Fruit fly (Drosophila melanogaster) whole organism, wandering third instar larva: Measurements from ENCODE around the gene CG43332.

Experiments used
- CG32264 ChIP-seq: fragments of 200-800 bp; sonication (Bioruptor generic); optimal IDR thresholded peaks from 2 replicates; lab custom pipeline; 2016; ENCODE audit warnings: missing biosample characterization, missing genetic modification characterization
- CG9705 ChIP-seq: fragments of 200-800 bp; sonication (Bioruptor generic); optimal IDR thresholded peaks from 2 replicates; lab custom pipeline; 2018; ENCODE audit warnings: missing biosample characterization, mild to moderate bottlenecking, missing genetic modification characterization
- CrebA ChIP-seq: fragments of 200-800 bp; sonication (Bioruptor generic); optimal IDR thresholded peaks from 2 replicates; lab custom pipeline; 2016; ENCODE audit warnings: missing biosample characterization, mild to moderate bottlenecking, missing genetic modification characterization, borderline replicate concordance
- Dfd ChIP-seq: fragments of >200 bp; optimal IDR thresholded peaks from 2 replicates; lab custom pipeline; 2017; ENCODE audit warnings: missing biosample characterization, missing genetic modification characterization
- GATAd ChIP-seq: sonication (Bioruptor generic); optimal IDR thresholded peaks from 2 replicates; lab custom pipeline; 2016; ENCODE audit warnings: missing biosample characterization, missing genetic modification characterization
- HLH106 ChIP-seq: fragments of 200-800 bp; optimal IDR thresholded peaks from 3 replicates; lab custom pipeline; 2019; ENCODE audit warnings: missing biosample characterization, mild to moderate bottlenecking, missing genetic modification characterization, moderate library complexity
- Hnf4 ChIP-seq: fragments of 200-800 bp; sonication (Bioruptor generic); optimal IDR thresholded peaks from 2 replicates; lab custom pipeline; 2016; ENCODE audit warnings: missing biosample characterization, mild to moderate bottlenecking, missing genetic modification characterization
- Hr78 ChIP-seq: fragments of >200 bp; optimal IDR thresholded peaks from 2 replicates; lab custom pipeline; 2017; ENCODE audit warnings: missing biosample characterization, missing genetic modification characterization
- Hr83 ChIP-seq: fragments of 200-300 bp; sonication (Bioruptor generic); optimal IDR thresholded peaks from 2 replicates; lab custom pipeline; 2016; ENCODE audit warnings: missing biosample characterization, mild to moderate bottlenecking, missing genetic modification characterization, moderate library complexity; ENCODE audit not compliant: poor library complexity, severe bottlenecking
- Jra ChIP-seq: sonication (Bioruptor generic); optimal IDR thresholded peaks from 2 replicates; lab custom pipeline; 2016; ENCODE audit warnings: missing biosample characterization, missing genetic modification characterization
- Mio ChIP-seq: sonication (Bioruptor generic); optimal IDR thresholded peaks from 2 replicates; lab custom pipeline; 2016; ENCODE audit warnings: missing biosample characterization, missing genetic modification characterization
- Myc ChIP-seq: fragments of >200 bp; optimal IDR thresholded peaks from 2 replicates; lab custom pipeline; 2017
- N ChIP-seq: fragments of >200 bp; optimal IDR thresholded peaks from 2 replicates; lab custom pipeline; 2018; ENCODE audit warnings: missing biosample characterization, missing external identifiers, missing genetic modification characterization
- Sp1 ChIP-seq: fragments of 200-800 bp; sonication (Bioruptor generic); optimal IDR thresholded peaks from 3 replicates; lab custom pipeline; 2019; ENCODE audit warnings: missing biosample characterization, mild to moderate bottlenecking, missing genetic modification characterization, moderate library complexity
- Vsx2 ChIP-seq: fragments of 200-300, 225-300 bp; sonication (Bioruptor generic); optimal IDR thresholded peaks from 2 replicates; lab custom pipeline; 2018; ENCODE audit warnings: missing biosample characterization, missing genetic modification characterization; ENCODE audit not compliant: partially characterized antibody
- br ChIP-seq: fragments of 200-800 bp; sonication (Bioruptor generic); optimal IDR thresholded peaks from 2 replicates; lab custom pipeline; 2016; ENCODE audit warnings: missing biosample characterization, missing genetic modification characterization
- brk ChIP-seq: fragments of 200-800 bp; sonication (Bioruptor generic); optimal IDR thresholded peaks from 2 replicates; lab custom pipeline; 2016; ENCODE audit warnings: missing biosample characterization, mild to moderate bottlenecking, missing genetic modification characterization
- dmrt93B ChIP-seq: fragments of 200-800 bp; sonication (Bioruptor generic); optimal IDR thresholded peaks from 2 replicates; lab custom pipeline; 2018; ENCODE audit warnings: missing biosample characterization, mild to moderate bottlenecking, missing genetic modification characterization
- dsf ChIP-seq: sonication (Bioruptor generic); optimal IDR thresholded peaks from 2 replicates; lab custom pipeline; 2016; ENCODE audit warnings: missing biosample characterization, missing genetic modification characterization, borderline replicate concordance
- ey ChIP-seq: fragments of 200-800 bp; sonication (Bioruptor generic); optimal IDR thresholded peaks from 2 replicates; lab custom pipeline; 2016; ENCODE audit warnings: missing biosample characterization, missing genetic modification characterization
- foxo ChIP-seq, 2 experiments: fragments of 200-800 bp; sonication (Bioruptor generic); optimal IDR thresholded peaks; 2 replicates in 1 of 2; 3 replicates in 1 of 2; lab custom pipeline; 2016 to 2017; ENCODE audit warnings: missing biosample characterization in 2 of 2, missing genetic modification characterization in 2 of 2
- fru ChIP-seq: fragments of 200-800 bp; sonication (Bioruptor generic); optimal IDR thresholded peaks from 3 replicates; lab custom pipeline; 2016; ENCODE audit warnings: missing biosample characterization, mild to moderate bottlenecking, missing genetic modification characterization
- h ChIP-seq: fragments of 200-800 bp; sonication (Bioruptor generic); optimal IDR thresholded peaks from 3 replicates; lab custom pipeline; 2016; ENCODE audit warnings: missing biosample characterization, mild to moderate bottlenecking, missing genetic modification characterization
- jim ChIP-seq: fragments of 175-275, 200-325 bp; sonication (Bioruptor generic); optimal IDR thresholded peaks from 2 replicates; lab custom pipeline; 2016; ENCODE audit warnings: missing biosample characterization, mild to moderate bottlenecking, missing genetic modification characterization
- lola ChIP-seq: fragments of >200 bp; optimal IDR thresholded peaks from 2 replicates; lab custom pipeline; 2017; ENCODE audit warnings: missing biosample characterization, missing genetic modification characterization
- pan ChIP-seq: fragments of >200 bp; optimal IDR thresholded peaks from 2 replicates; lab custom pipeline; 2017
- psq ChIP-seq: fragments of 200-800 bp; sonication (Bioruptor generic); optimal IDR thresholded peaks from 3 replicates; lab custom pipeline; 2017; ENCODE audit warnings: missing biosample characterization, mild to moderate bottlenecking, missing genetic modification characterization, moderate library complexity
- rgr ChIP-seq: fragments of 200-800 bp; sonication (Bioruptor generic); optimal IDR thresholded peaks from 3 replicates; lab custom pipeline; 2016; ENCODE audit warnings: missing biosample characterization, mild to moderate bottlenecking, missing genetic modification characterization
- sage ChIP-seq: fragments of 200-800 bp; sonication (Bioruptor generic); optimal IDR thresholded peaks from 2 replicates; lab custom pipeline; 2016; ENCODE audit warnings: missing biosample characterization, mild to moderate bottlenecking, missing genetic modification characterization
- sv ChIP-seq: fragments of 200-800 bp; sonication (Bioruptor generic); optimal IDR thresholded peaks from 3 replicates; lab custom pipeline; 2016; ENCODE audit warnings: missing biosample characterization, missing genetic modification characterization
- woc ChIP-seq: sonication (Bioruptor generic); optimal IDR thresholded peaks from 2 replicates; lab custom pipeline; 2016; ENCODE audit warnings: missing biosample characterization, mild to moderate bottlenecking, missing genetic modification characterization

Gene CG43332

dm6 chr2L:14179409-14179808 is 16.4 kb upstream of the CG43332 start:
- TF ChIP-seq sv (GFP tag; lab: Kevin White, UChicago): no peak
- TF ChIP-seq Sp1 (GFP tag; lab: Kevin White, UChicago): no peak
- no peak for TF ChIP-seq Myc (lab: Kevin White, UChicago)
- no peak for TF ChIP-seq N (GFP tag; lab: Kevin White, UChicago)
- no peak for TF ChIP-seq CG9705
- TF ChIP-seq sage: no peak
- TF ChIP-seq CrebA (GFP tag; lab: Kevin White, UChicago): no peak
- TF ChIP-seq woc (GFP tag; lab: Kevin White, UChicago): no peak
- TF ChIP-seq Jra (GFP tag; lab: Kevin White, UChicago): no peak
- TF ChIP-seq, all 38 proteins: peak for 0

dm6 chr2L:14177407-14177987 is 14.5 kb upstream of the CG43332 start:
- TF ChIP-seq h (GFP tag; lab: Kevin White, UChicago) (no peak), Mio (no peak), brk (no peak), Dfd (GFP tag; lab: Kevin White, UChicago) (no peak), Hnf4 (GFP tag; lab: Kevin White, UChicago) (no peak), ey (no peak), pan (lab: Kevin White, UChicago) (no peak), br (GFP tag; lab: Kevin White, UChicago) (no peak), Vsx2 (GFP tag; lab: Kevin White, UChicago) (no peak)

- TF ChIP-seq Dfd (GFP tag; lab: Kevin White, UChicago) (no peak), CG9705 (no peak), h (GFP tag; lab: Kevin White, UChicago) (no peak), fru (GFP tag; lab: Kevin White, UChicago) (no peak), Hr83 (GFP tag; lab: Kevin White, UChicago) (no peak), CrebA (GFP tag; lab: Kevin White, UChicago) (no peak), foxo (GFP tag; optimal IDR thresholded peaks at IDR 0.05; lab: Kevin White, UChicago) (no peak), Vsx2 (GFP tag; lab: Kevin White, UChicago) (no peak), Hr78 (GFP tag; lab: Kevin White, UChicago) (no peak), HLH106 (no peak)
Measured at dm6 chr2L:14169653-14170052, 6.6 kb upstream of the CG43332 start.

- no peak for TF ChIP-seq lola (GFP tag; lab: Kevin White, UChicago)
- TF ChIP-seq jim (GFP tag; lab: Kevin White, UChicago): no peak
- TF ChIP-seq ey: no peak
Measured at dm6 chr2L:14160887-14161286, 2.1 kb downstream of the CG43332 start.

DNA sequence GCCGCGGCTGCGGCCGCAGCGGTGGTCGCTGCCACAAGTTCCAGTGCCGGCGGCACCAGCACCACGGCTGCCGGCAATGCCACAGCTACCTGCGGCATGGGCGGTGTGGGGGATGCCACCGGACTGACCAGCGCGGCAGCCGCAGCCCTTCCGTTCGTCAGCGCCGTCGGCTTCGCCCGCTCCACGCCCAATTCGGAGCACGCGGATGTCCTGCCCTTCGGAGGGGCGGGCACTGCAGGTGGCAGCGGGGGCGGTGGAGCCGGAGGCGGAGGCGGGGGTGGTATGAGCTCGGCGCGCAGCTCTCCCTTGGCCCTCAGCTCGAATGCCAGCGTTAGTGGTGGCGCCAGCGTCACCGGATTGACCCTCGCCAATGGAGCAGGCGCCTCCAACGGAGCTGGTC is 5.0 kb downstream of the CG43332 start:
- no peak for TF ChIP-seq GATAd (GFP tag; lab: Kevin White, UChicago)
- peak; percentile 97 for TF ChIP-seq Dfd (GFP tag; lab: Kevin White, UChicago)

dm6 chr2L:14146368-14146767 is 16.7 kb downstream of the CG43332 start:
- TF ChIP-seq Dfd (GFP tag; lab: Kevin White, UChicago) (no peak), N (GFP tag; lab: Kevin White, UChicago) (no peak)
- TF ChIP-seq, all 38 proteins: peak for 0

dm6 chr2L:14142842-14143241 is 20.2 kb downstream of the CG43332 start:
- TF ChIP-seq rgr (no peak), br (GFP tag; lab: Kevin White, UChicago) (no peak), dmrt93B (GFP tag; lab: Kevin White, UChicago) (no peak), foxo (GFP tag; optimal IDR thresholded peaks at IDR 0.05; lab: Kevin White, UChicago) (no peak), brk (no peak), Jra (GFP tag; lab: Kevin White, UChicago) (no peak), GATAd (GFP tag; lab: Kevin White, UChicago) (no peak), sage (no peak), psq (GFP tag; lab: Kevin White, UChicago) (no peak), Hnf4 (GFP tag; lab: Kevin White, UChicago) (no peak), ey (no peak), Hr83 (GFP tag; lab: Kevin White, UChicago) (no peak), CG32264 (no peak), dsf (GFP tag; lab: Kevin White, UChicago) (no peak), Mio (no peak)
